Worm (Caenorhabditis elegans): Measurements from ENCODE around the gene rpn-3.

Gene rpn-3

ce11 chrIII:8483853-8484252 lies 36.7 kb downstream of the rpn-3 start, which contains the start of gene F42H10.3:
Gene F42H10.3 (plus strand): TSS chrIII:8484153.
- no peak for TF ChIP-seq nhr-12 (tag; optimal IDR thresholded peaks at IDR 0.05)
- no peak for TF ChIP-seq tbx-2 (tag; optimal IDR thresholded peaks at IDR 0.05)
- TF ChIP-seq nhr-47 (tag; optimal IDR thresholded peaks at IDR 0.05): no peak
- no peak for TF ChIP-seq C34B4.2 (tag; optimal IDR thresholded peaks at IDR 0.05)
- TF ChIP-seq snu-23 (GFP tag; optimal IDR thresholded peaks at IDR 0.05): no peak
- no peak for TF ChIP-seq ztf-11 (tag; optimal IDR thresholded peaks at IDR 0.05)
- no peak for TF ChIP-seq ceh-8 (GFP tag; optimal IDR thresholded peaks at IDR 0.05)
- no peak for TF ChIP-seq hlh-4 (tag; optimal IDR thresholded peaks at IDR 0.05)
- TF ChIP-seq nhr-85 (tag): no peak
- no peak for TF ChIP-seq nhr-20 (tag; optimal IDR thresholded peaks at IDR 0.05)
- TF ChIP-seq unc-62 (GFP tag; optimal IDR thresholded peaks at IDR 0.05): no peak
- TF ChIP-seq irx-1 (tag; optimal IDR thresholded peaks at IDR 0.05): no peak

DNA sequence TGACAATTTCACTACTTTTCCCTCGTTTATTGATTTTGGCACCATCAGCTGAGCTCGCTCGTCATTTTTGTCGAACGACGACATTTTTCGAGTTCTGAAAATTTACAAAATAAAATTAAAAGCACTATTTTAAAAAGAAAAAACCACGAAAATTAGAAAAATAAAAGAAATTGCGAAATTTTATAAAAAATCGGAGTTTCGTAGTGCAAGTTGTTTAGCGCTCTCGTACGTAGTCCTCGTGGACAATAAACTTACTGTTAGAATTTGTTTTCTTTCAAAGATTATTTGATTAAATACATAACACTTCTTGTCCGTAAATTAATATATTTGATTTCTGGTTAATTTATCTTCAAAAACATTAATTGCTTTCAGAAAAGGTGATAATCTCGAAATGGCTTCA lies 43.1 kb downstream of the rpn-3 start, which contains the start of the genes ess-2 and F42H10.2:
ess-2 (minus strand) TSS at position 99 of the 400 bp plus-strand sequence.
F42H10.2 (plus strand) TSS at position 367 of the 400 bp plus-strand sequence.
- no peak for TF ChIP-seq ama-1 (optimal IDR thresholded peaks at IDR 0.05)
- no peak for TF ChIP-seq hpl-2 (GFP tag; optimal IDR thresholded peaks at IDR 0.05)
- no peak for TF ChIP-seq ceh-63 (GFP tag; optimal IDR thresholded peaks at IDR 0.05)
- TF ChIP-seq nhr-77 (tag; optimal IDR thresholded peaks at IDR 0.05): no peak
- no peak for TF ChIP-seq nhr-76 (tag; optimal IDR thresholded peaks at IDR 0.05)
- TF ChIP-seq fkh-10 (GFP tag; optimal IDR thresholded peaks at IDR 0.05): no peak
- TF ChIP-seq C16A3.4 (tag; optimal IDR thresholded peaks at IDR 0.05): peak; percentile 67
- TF ChIP-seq grh-1 (GFP tag; IDR thresholded peaks at IDR 0.05): no peak
- no peak for TF ChIP-seq pax-3 (tag; optimal IDR thresholded peaks at IDR 0.05)
- TF ChIP-seq rnt-1 (tag; optimal IDR thresholded peaks at IDR 0.05): peak; percentile 40
- no peak for TF ChIP-seq unc-98 (GFP tag; IDR thresholded peaks at IDR 0.05)
- TF ChIP-seq jun-1 (tag; optimal IDR thresholded peaks at IDR 0.05): no peak
- no peak for TF ChIP-seq mab-9 (GFP tag; IDR thresholded peaks at IDR 0.05)
- TF ChIP-seq tlp-1 (tag; optimal IDR thresholded peaks at IDR 0.05): no peak
- no peak for TF ChIP-seq aly-2 (tag; optimal IDR thresholded peaks at IDR 0.05)
- peak; percentile 54 to 56 for TF ChIP-seq efl-1 (optimal IDR thresholded peaks at IDR 0.05)
- TF ChIP-seq efl-1 (GFP tag; optimal IDR thresholded peaks at IDR 0.05 in 1 of 2): peak; percentile 52 to 93
- TF ChIP-seq unc-30 (tag; optimal IDR thresholded peaks at IDR 0.05): no peak
- no peak for TF ChIP-seq fkh-8 (tag; optimal IDR thresholded peaks at IDR 0.05)
- TF ChIP-seq pqm-1 (tag; optimal IDR thresholded peaks at IDR 0.05): no peak
- no peak for TF ChIP-seq sup-37 (GFP tag; optimal IDR thresholded peaks at IDR 0.05)
- no peak for TF ChIP-seq nhr-19 (GFP tag; conservative IDR thresholded peaks at IDR 0.05)
- TF ChIP-seq swsn-7 (tag; optimal IDR thresholded peaks at IDR 0.05): peak; percentile 43
- peak; percentile 50 for TF ChIP-seq lin-13 (GFP tag; optimal IDR thresholded peaks at IDR 0.05)
- TF ChIP-seq nhr-12 (tag; optimal IDR thresholded peaks at IDR 0.05): no peak
- TF ChIP-seq ztf-11 (tag; optimal IDR thresholded peaks at IDR 0.05): no peak
- TF ChIP-seq elt-2 (tag; optimal IDR thresholded peaks at IDR 0.05): no peak
- TF ChIP-seq nhr-47 (tag; optimal IDR thresholded peaks at IDR 0.05): peak; percentile 31
- TF ChIP-seq blmp-1 (tag; optimal IDR thresholded peaks at IDR 0.05): peak; percentile 54
- TF ChIP-seq lsy-2 (tag; optimal IDR thresholded peaks at IDR 0.05): peak; percentile 64 to 87
- TF ChIP-seq lin-14 (GFP tag; optimal IDR thresholded peaks at IDR 0.05): peak; percentile 49
- TF ChIP-seq ceh-82 (tag; optimal IDR thresholded peaks at IDR 0.05): peak in 2 of 3 experiments; percentile 19 to 46
- TF ChIP-seq nhr-28 (tag; optimal IDR thresholded peaks at IDR 0.05): no peak
- no peak for TF ChIP-seq ceh-88 (GFP tag; IDR thresholded peaks at IDR 0.05)
- no peak for TF ChIP-seq vab-15 (tag; optimal IDR thresholded peaks at IDR 0.05)
- no peak for TF ChIP-seq zag-1 (tag; optimal IDR thresholded peaks at IDR 0.05)
- TF ChIP-seq C04F5.9 (tag; optimal IDR thresholded peaks at IDR 0.05): no peak
- no peak for TF ChIP-seq lir-3 (tag; optimal IDR thresholded peaks at IDR 0.05; ENCODE audit: poor library complexity)
- TF ChIP-seq nhr-71 (tag; optimal IDR thresholded peaks at IDR 0.05): peak; percentile 53
- no peak for TF ChIP-seq unc-130 (tag; optimal IDR thresholded peaks at IDR 0.05)
- no peak for TF ChIP-seq sox-4 (tag; optimal IDR thresholded peaks at IDR 0.05)
- peak; percentile 71 for TF ChIP-seq lin-15B (tag; optimal IDR thresholded peaks at IDR 0.05)
- peak; percentile 62 for TF ChIP-seq snu-23 (GFP tag; optimal IDR thresholded peaks at IDR 0.05)
- no peak for TF ChIP-seq mef-2 (tag; optimal IDR thresholded peaks at IDR 0.05)
- TF ChIP-seq lin-39 (tag; optimal IDR thresholded peaks at IDR 0.05): no peak

Measured in whole organism, L1 larva.